Worm (Caenorhabditis elegans) whole organism, L4 larva: ENCODE measurements around the gene dnsn-1.

ENCODE experiments used
- F49E8.2 ChIP-seq: sonication (generic microtip); optimal IDR thresholded peaks from 2 replicates; lab custom pipeline; 2016; ENCODE audit warnings: missing compliant biosample characterization, mild to moderate bottlenecking, missing genetic modification characterization, borderline replicate concordance
- T20F7.1 ChIP-seq: fragments of 200-800 bp; sonication (Bioruptor generic); optimal IDR thresholded peaks from 2 replicates; lab custom pipeline; 2018; ENCODE audit warnings: mild to moderate bottlenecking, missing genetic modification characterization, missing compliant biosample characterization
- Y5F2A.4 ChIP-seq: fragments of 200-800 bp; sonication (Bioruptor generic); optimal IDR thresholded peaks from 2 replicates; lab custom pipeline; 2018; ENCODE audit warnings: mild to moderate bottlenecking, missing genetic modification characterization, missing compliant biosample characterization
- ZK546.5 ChIP-seq, 2 experiments: sonication (generic microtip); optimal IDR thresholded peaks; 2 replicates each; lab custom pipeline; 2017; ENCODE audit warnings: missing biosample characterization in 2 of 2, missing genetic modification characterization in 2 of 2
- aha-1 ChIP-seq: fragments of 150-350 bp; peaks from one replicate; lab custom pipeline; 2014; ENCODE audit warnings: missing biosample characterization, missing genetic modification characterization
- aly-2 ChIP-seq: sonication (generic microtip); optimal IDR thresholded peaks from 2 replicates; lab custom pipeline; 2018; ENCODE audit warnings: missing biosample characterization, missing genetic modification characterization
- ama-1 ChIP-seq: fragments of 150-350 bp; optimal IDR thresholded peaks from 2 replicates; lab custom pipeline; 2014; ENCODE audit warnings: inconsistent platforms, mixed read lengths
- arid-1 ChIP-seq: fragments of 200-800 bp; sonication (Bioruptor generic); conservative IDR thresholded peaks from 2 replicates; pipeline ENCODE4 v1.3.6; 2022; ENCODE audit warnings: missing genetic modification reagents, missing genetic modification characterization, missing compliant biosample characterization
- daf-16 ChIP-seq, 3 experiments: sonication (generic microtip); optimal IDR thresholded peaks; 2 replicates each; lab custom pipeline; 2016 to 2017; ENCODE audit warnings: missing genetic modification characterization in 3 of 3, missing genetic modification reagents in 3 of 3, mild to moderate bottlenecking in 2 of 3, missing compliant biosample characterization in 2 of 3, missing biosample characterization in 1 of 3, moderate library complexity in 1 of 3
- dmd-9 ChIP-seq: fragments of 200-800 bp; sonication (Bioruptor generic); IDR thresholded peaks from 2 replicates; pipeline ENCODE4 v1.3.6; 2022; ENCODE audit warnings: missing genetic modification reagents, missing genetic modification characterization, missing compliant biosample characterization
- dpl-1 ChIP-seq: fragments of 150-350 bp; optimal IDR thresholded peaks from 2 replicates; lab custom pipeline; 2014; ENCODE audit warnings: missing biosample characterization, missing genetic modification reagents, missing genetic modification characterization
- hif-1 ChIP-seq, 2 experiments: sonication (generic microtip); optimal IDR thresholded peaks; 2 replicates each; lab custom pipeline; 2016 to 2017; ENCODE audit warnings: missing compliant biosample characterization in 2 of 2, missing genetic modification characterization in 2 of 2, missing genetic modification reagents in 2 of 2, missing genotype in 2 of 2, mild to moderate bottlenecking in 1 of 2
- lim-7 ChIP-seq: fragments of 200-800 bp; sonication (Bioruptor generic); IDR thresholded peaks from 2 replicates; pipeline ENCODE4 v1.3.6; 2022; ENCODE audit warnings: missing genetic modification characterization, missing compliant biosample characterization
- lin-15B ChIP-seq: fragments of 150-350 bp; sonication (generic microtip); optimal IDR thresholded peaks from 3 replicates; lab custom pipeline; 2014; ENCODE audit warnings: missing biosample characterization, missing genetic modification characterization
- lin-38 ChIP-seq: fragments of 200-800 bp; sonication (Bioruptor generic); IDR thresholded peaks from 2 replicates; pipeline ENCODE4 v1.3.6; 2022; ENCODE audit warnings: missing genetic modification reagents, missing genetic modification characterization, missing compliant biosample characterization
- lsy-2 ChIP-seq, 2 experiments: fragments of 150-350 bp in 1 of 2; sonication (generic microtip) in 1 of 2; optimal IDR thresholded peaks; 2 replicates each; lab custom pipeline; 2014 to 2017; ENCODE audit warnings: missing biosample characterization in 2 of 2, missing genetic modification characterization in 2 of 2
- madf-9 ChIP-seq: fragments of 200-800 bp; sonication (Bioruptor generic); conservative IDR thresholded peaks from 2 replicates; pipeline ENCODE4 v1.3.6; 2022; ENCODE audit warnings: missing genetic modification reagents, missing genetic modification characterization, missing compliant biosample characterization
- mep-1 ChIP-seq: fragments of 150-350 bp; sonication (generic microtip); optimal IDR thresholded peaks from 3 replicates; lab custom pipeline; 2014; ENCODE audit warnings: missing biosample characterization, missing genetic modification characterization
- mes-2 ChIP-seq: sonication (generic microtip); optimal IDR thresholded peaks from 2 replicates; lab custom pipeline; 2016; ENCODE audit warnings: missing genotype, mild to moderate bottlenecking, missing genetic modification characterization, missing compliant biosample characterization; ENCODE audit not compliant: poor library complexity, severe bottlenecking
- nhr-11 ChIP-seq: fragments of 150-350 bp; optimal IDR thresholded peaks from 2 replicates; lab custom pipeline; 2014; ENCODE audit warnings: missing biosample characterization, missing genetic modification characterization
- nhr-111 ChIP-seq: fragments of 200-800 bp; sonication (Bioruptor generic); optimal IDR thresholded peaks from 2 replicates; lab custom pipeline; 2018; ENCODE audit warnings: mild to moderate bottlenecking, missing genetic modification characterization, missing compliant biosample characterization
- nhr-28 ChIP-seq: fragments of 150-350 bp; optimal IDR thresholded peaks from 2 replicates; lab custom pipeline; 2014; ENCODE audit warnings: missing biosample characterization, missing genetic modification characterization
- pha-4 ChIP-seq, 2 experiments: fragments of 150-350 bp in 1 of 2; fragments of 200-800 bp in 1 of 2; sonication (Bioruptor generic) in 1 of 2; IDR thresholded peaks in 1 of 2; optimal IDR thresholded peaks in 1 of 2; 2 replicates each; pipeline versions ENCODE4 v1.3.6 to Lab custom; 2014 to 2022; ENCODE audit warnings: missing genetic modification characterization in 2 of 2, missing genetic modification reagents in 2 of 2, missing biosample characterization in 1 of 2, missing compliant biosample characterization in 1 of 2
- sdz-12 ChIP-seq: fragments of 200-800 bp; sonication (Bioruptor generic); optimal IDR thresholded peaks from 2 replicates; lab custom pipeline; 2018; ENCODE audit warnings: mild to moderate bottlenecking, missing genetic modification characterization, missing compliant biosample characterization
- set-16 ChIP-seq: fragments of 200-800 bp; sonication (Bioruptor generic); IDR thresholded peaks from 2 replicates; pipeline ENCODE4 v1.3.6; 2022; ENCODE audit warnings: missing genetic modification reagents, missing genetic modification characterization, missing compliant biosample characterization
- spr-1 ChIP-seq: sonication (generic microtip); optimal IDR thresholded peaks from 2 replicates; lab custom pipeline; 2016; ENCODE audit warnings: mild to moderate bottlenecking, missing genetic modification characterization, missing compliant biosample characterization
- unc-62 ChIP-seq, 3 experiments: fragments of 150-350 bp in 1 of 3; sonication (generic microtip); optimal IDR thresholded peaks in 2 of 3; peaks in 1 of 3; 1 replicate in 1 of 3; 2 replicates in 2 of 3; lab custom pipeline; 2014 to 2017; ENCODE audit warnings: missing biosample characterization in 3 of 3, missing genetic modification characterization in 3 of 3, missing genetic modification reagents in 3 of 3, missing genotype in 1 of 3
- ztf-7 ChIP-seq: fragments of 150-350 bp; optimal IDR thresholded peaks from 2 replicates; lab custom pipeline; 2014; ENCODE audit warnings: missing biosample characterization, missing genetic modification characterization

Gene dnsn-1

DNA sequence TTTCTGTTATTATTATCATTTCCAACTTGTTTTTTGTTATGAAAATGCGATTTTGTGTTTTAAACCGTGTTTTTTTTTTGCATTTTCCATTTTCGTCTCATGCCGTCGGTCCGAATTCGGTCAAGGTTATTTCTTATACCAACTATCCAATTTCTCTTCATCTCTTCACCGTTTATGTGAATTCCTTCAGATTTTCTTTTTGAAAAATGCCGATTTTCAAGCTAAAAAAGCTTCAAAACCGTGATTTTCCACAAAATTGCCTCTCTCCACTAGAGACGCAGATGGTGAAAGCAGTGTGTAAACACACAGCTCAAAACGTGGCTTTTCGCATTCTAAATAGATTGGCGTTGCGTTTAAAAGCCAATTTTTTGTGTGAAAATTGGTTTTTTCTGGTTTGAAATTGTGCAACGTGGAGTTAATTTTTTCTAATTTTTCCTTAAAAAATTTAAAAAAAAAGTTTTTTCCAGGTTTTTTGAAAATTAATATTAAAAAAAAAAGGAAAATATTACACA lies 22.8 kb downstream of the dnsn-1 start:
- TF ChIP-seq aha-1, result peak; percentile 37
- TF ChIP-seq lin-38 (GFP tag; lab: Robert Waterston, UW), result 0 out of 2 replicates have a peak, but pooled peaks have one; percentile 15
- TF ChIP-seq ama-1 (lab: Kevin White, UChicago), result peak; percentile 53
- TF ChIP-seq nhr-28 (tag; lab: Kevin White, UChicago), result no peak
- TF ChIP-seq daf-16 (GFP tag; optimal IDR thresholded peaks at IDR 0.05; lab: Kevin White, UChicago), result no peak
- peak; percentile 76 for TF ChIP-seq daf-16 (tag; optimal IDR thresholded peaks at IDR 0.05; lab: Kevin White, UChicago)
- TF ChIP-seq hif-1 (tag; optimal IDR thresholded peaks at IDR 0.05; lab: Kevin White, UChicago), result peak in 1 of 2 experiments; percentile 8
- TF ChIP-seq mep-1 (tag; lab: Kevin White, UChicago), result no peak

DNA sequence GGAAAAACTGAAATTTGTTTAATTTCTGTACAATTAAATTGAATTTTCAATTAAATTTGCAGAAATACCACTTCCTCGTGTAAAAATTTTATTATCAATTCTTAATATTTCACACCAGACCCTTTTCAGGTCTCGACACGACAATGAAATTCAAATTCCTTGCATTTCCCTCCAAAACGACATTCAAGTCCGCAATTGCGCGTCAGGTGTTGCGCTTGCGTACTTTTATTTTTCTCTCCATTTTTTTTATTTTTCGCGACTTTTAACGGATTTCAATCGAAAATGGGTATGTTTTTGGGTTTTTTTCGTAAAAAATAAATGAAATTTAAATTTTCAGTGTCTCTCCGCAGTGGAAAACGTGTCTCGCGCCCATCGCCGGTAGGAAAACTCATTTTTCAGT lies 24.8 kb downstream of the dnsn-1 start, which contains the start of gene C03H5.3:
Gene C03H5.3, plus strand, starts transcription at position 132 of the 400 bp plus-strand sequence.
- TF ChIP-seq lsy-2 (tag; optimal IDR thresholded peaks at IDR 0.05; lab: Kevin White, UChicago), result no peak
- no peak for TF ChIP-seq nhr-11 (tag; lab: Kevin White, UChicago)
- peak; percentile 58 for TF ChIP-seq mes-2 (tag; lab: Kevin White, UChicago)
- TF ChIP-seq pha-4 (GFP tag; IDR thresholded peaks at IDR 0.05; lab: Robert Waterston, UW), result no peak
- TF ChIP-seq pha-4 (tag; optimal IDR thresholded peaks at IDR 0.05; lab: Kevin White, UChicago), result no peak
- TF ChIP-seq spr-1 (tag; lab: Kevin White, UChicago), result no peak
- TF ChIP-seq aly-2 (tag; lab: Kevin White, UChicago), result no peak
- TF ChIP-seq lim-7, result no peak
- peak; percentile 94 for TF ChIP-seq dpl-1 (GFP tag; lab: Kevin White, UChicago)
- TF ChIP-seq aha-1, result peak; percentile 19
- no peak for TF ChIP-seq madf-9 (GFP tag; lab: Robert Waterston, UW)

DNA sequence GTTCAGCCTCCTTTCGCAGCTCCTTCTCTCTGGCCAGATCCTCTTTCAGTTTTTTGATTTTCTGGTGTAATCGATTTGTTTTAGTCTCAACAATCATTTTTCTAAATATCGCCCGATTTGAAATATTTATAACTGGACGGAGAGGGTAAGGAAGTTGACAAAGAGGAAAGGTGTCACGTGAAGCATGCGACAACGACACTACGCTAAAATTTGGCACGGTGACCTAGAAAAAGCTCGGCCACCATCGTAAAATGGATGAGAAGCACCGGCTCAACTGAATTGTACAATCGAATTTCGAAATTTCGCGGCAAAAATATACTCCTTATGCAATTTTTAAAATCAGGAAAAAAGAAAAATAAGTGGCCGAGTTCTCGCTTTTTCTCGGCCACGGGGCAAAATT lies 25.5 kb downstream of the dnsn-1 start, which contains the start of gene C03H5.5:
Gene C03H5.5, minus strand, starts transcription at position 101 of the 400 bp plus-strand sequence.
- TF ChIP-seq F49E8.2, result no peak
- TF ChIP-seq aha-1, result peak; percentile 6
- no peak for TF ChIP-seq T20F7.1 (GFP tag; lab: Kevin White, UChicago)
- TF ChIP-seq ztf-7, result no peak
- no peak for TF ChIP-seq lin-38 (GFP tag; lab: Robert Waterston, UW)

DNA sequence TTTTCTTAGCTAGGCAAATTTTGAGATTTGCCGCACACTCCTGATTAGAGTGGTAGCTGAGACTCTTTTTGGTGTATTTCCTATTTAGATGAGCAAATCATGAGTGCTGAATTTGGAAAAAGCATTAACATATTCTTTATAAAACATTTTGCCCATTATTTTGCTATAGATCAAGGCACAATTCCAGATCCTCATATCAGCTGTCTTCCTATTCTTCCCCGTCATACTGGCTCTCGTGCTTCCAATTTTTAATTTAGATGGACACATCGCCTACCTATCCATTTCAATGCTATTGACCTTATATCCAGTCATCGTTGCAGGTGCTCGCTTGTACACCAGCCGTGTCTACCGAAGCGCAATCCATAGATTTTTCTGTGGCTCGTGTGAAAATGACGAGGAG lies 30.8 kb downstream of the dnsn-1 start, which contains the start of gene C03H5.7:
Gene C03H5.7, plus strand, starts transcription at position 301 of the 400 bp plus-strand sequence.
- TF ChIP-seq madf-9 (GFP tag; lab: Robert Waterston, UW), result no peak
- no peak for TF ChIP-seq ZK546.5 (tag; optimal IDR thresholded peaks at IDR 0.05; lab: Kevin White, UChicago)
- TF ChIP-seq arid-1 (GFP tag; lab: Robert Waterston, UW), result no peak
- no peak for TF ChIP-seq nhr-111 (GFP tag; lab: Kevin White, UChicago)
- no peak for TF ChIP-seq Y5F2A.4
- TF ChIP-seq lin-15B, result no peak
- no peak for TF ChIP-seq sdz-12

DNA sequence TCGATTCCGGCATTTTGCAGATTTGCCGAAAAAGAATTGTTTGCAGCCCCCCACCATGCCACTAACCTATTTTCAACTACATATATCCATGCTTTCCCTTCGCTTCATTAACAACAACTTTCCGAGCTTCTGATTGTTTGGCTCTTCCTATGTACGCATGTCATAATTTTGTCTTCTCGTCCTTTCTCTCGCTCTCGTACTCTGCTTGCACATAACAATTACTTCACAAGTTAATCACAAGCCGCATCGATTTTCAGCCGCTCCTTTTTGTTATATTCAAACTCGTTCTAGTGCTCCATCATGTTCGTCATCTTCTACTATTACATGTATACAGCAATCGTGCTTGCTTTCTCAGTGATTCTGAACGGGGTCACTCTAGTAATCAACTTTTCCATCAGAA lies 32.4 kb downstream of the dnsn-1 start, which contains the start of gene C03H5.9:
Gene C03H5.9, plus strand, starts transcription at position 301 of the 400 bp plus-strand sequence.
- no peak for TF ChIP-seq set-16
- TF ChIP-seq dmd-9 (GFP tag; lab: Robert Waterston, UW), result 0 out of 2 replicates have a peak, but pooled peaks have one; percentile 21
- TF ChIP-seq, all 104 proteins: peak for 1

ce11 chrII:374950-375349 lies 35.8 kb downstream of the dnsn-1 start, which contains the start of gene C03H5.4:
C03H5.4 (plus strand) TSS chrII:375250.
- peak in 1 of 2 experiments; percentile 31 for TF ChIP-seq unc-62 (GFP tag; optimal IDR thresholded peaks at IDR 0.05 in 1 of 2; lab: Kevin White, UChicago)
- no peak for TF ChIP-seq unc-62 (tag; optimal IDR thresholded peaks at IDR 0.05; lab: Kevin White, UChicago)
- TF ChIP-seq lim-7, result no peak
